Worm (Caenorhabditis elegans) whole organism, L1 larva: ENCODE results near the gene K04A8.1.

ENCODE experiments used
- ama-1 ChIP-seq: fragments of 150-350 bp; optimal IDR thresholded peaks from 2 replicates; lab custom pipeline; 2014
- ceh-8 ChIP-seq: fragments of 200-800 bp; sonication (Bioruptor generic); optimal IDR thresholded peaks from 2 replicates; lab custom pipeline; 2018; ENCODE audit warnings: mild to moderate bottlenecking, missing genetic modification characterization, moderate library complexity, missing compliant biosample characterization
- ceh-88 ChIP-seq: fragments of 200-800 bp; sonication (Bioruptor generic); IDR thresholded peaks from 2 replicates; pipeline ENCODE4 v1.3.6; 2022; ENCODE audit warnings: missing genetic modification characterization, missing compliant biosample characterization
- elt-2 ChIP-seq: sonication (generic microtip); optimal IDR thresholded peaks from 2 replicates; lab custom pipeline; 2016; ENCODE audit warnings: missing genetic modification characterization, mild to moderate bottlenecking, inconsistent platforms, missing compliant biosample characterization, missing genetic modification reagents
- hpl-2 ChIP-seq: fragments of 150-350 bp; optimal IDR thresholded peaks from 2 replicates; lab custom pipeline; 2014; ENCODE audit warnings: missing biosample characterization, missing genetic modification reagents, missing genetic modification characterization
- jun-1 ChIP-seq: fragments of 150-350 bp; optimal IDR thresholded peaks from 2 replicates; lab custom pipeline; 2014; ENCODE audit warnings: missing biosample characterization, missing genetic modification reagents, missing genetic modification characterization
- lin-15B ChIP-seq: fragments of 150-350 bp; sonication (generic microtip); optimal IDR thresholded peaks from 3 replicates; lab custom pipeline; 2014; ENCODE audit warnings: missing biosample characterization, missing genetic modification characterization
- lsy-2 ChIP-seq, 2 experiments: fragments of 150-350 bp; optimal IDR thresholded peaks; 2 replicates each; lab custom pipeline; 2014; ENCODE audit warnings: missing biosample characterization in 2 of 2, missing genetic modification characterization in 2 of 2
- mep-1 ChIP-seq: fragments of 150-350 bp; optimal IDR thresholded peaks from 2 replicates; lab custom pipeline; 2014; ENCODE audit warnings: missing biosample characterization, missing genetic modification characterization
- nhr-20 ChIP-seq: sonication (generic microtip); optimal IDR thresholded peaks from 2 replicates; lab custom pipeline; 2016; ENCODE audit warnings: mild to moderate bottlenecking, missing genetic modification characterization, missing compliant biosample characterization
- nhr-237 ChIP-seq: fragments of 150-350 bp; optimal IDR thresholded peaks from 2 replicates; lab custom pipeline; 2014; ENCODE audit warnings: missing biosample characterization, missing genetic modification characterization
- nhr-28 ChIP-seq: fragments of 150-350 bp; optimal IDR thresholded peaks from 2 replicates; lab custom pipeline; 2014; ENCODE audit warnings: missing biosample characterization, missing genetic modification characterization
- nhr-77 ChIP-seq: fragments of 150-350 bp; optimal IDR thresholded peaks from 2 replicates; lab custom pipeline; 2014; ENCODE audit warnings: missing biosample characterization, missing genetic modification characterization

- TF ChIP-seq nhr-77 (tag; lab: Kevin White, UChicago): no peak
- no peak for TF ChIP-seq lin-15B
- no peak for TF ChIP-seq jun-1 (tag; lab: Kevin White, UChicago)
- no peak for TF ChIP-seq ceh-8
- TF ChIP-seq nhr-28 (tag; lab: Kevin White, UChicago): no peak
- TF ChIP-seq mep-1: no peak
- no peak for TF ChIP-seq ceh-88 (GFP tag; lab: Robert Waterston, UW)
- TF ChIP-seq elt-2 (tag; lab: Kevin White, UChicago): no peak
- no peak for TF ChIP-seq nhr-20 (tag; lab: Kevin White, UChicago)
- TF ChIP-seq nhr-237 (tag; lab: Kevin White, UChicago): no peak
- TF ChIP-seq lsy-2 (tag; optimal IDR thresholded peaks at IDR 0.05; lab: Kevin White, UChicago): no peak
- TF ChIP-seq ama-1 (lab: Kevin White, UChicago): no peak
- TF ChIP-seq hpl-2 (GFP tag; lab: Kevin White, UChicago): no peak
Measured at ce11 chrV:6549871-6550270, 16.3 kb upstream of the K04A8.1 start, which contains the start of gene lipl-4.
